Fruit fly (Drosophila melanogaster): ENCODE results near the gene Ent2.

Ent2 gene

dm6 chr2L:6553041-6553796, 8.9 kb upstream of the Ent2 start (continued):
- no peak for TF ChIP-seq CG8281 (tag; optimal IDR thresholded peaks at IDR 0.05)
- no peak for TF ChIP-seq HmgD (GFP tag; optimal IDR thresholded peaks at IDR 0.05)
- TF ChIP-seq PHDP (tag; optimal IDR thresholded peaks at IDR 0.05), result no peak
- TF ChIP-seq Abd-B (GFP tag; optimal IDR thresholded peaks at IDR 0.05), result peak; percentile 21
- TF ChIP-seq pb (GFP tag; optimal IDR thresholded peaks at IDR 0.05), result no peak
- TF ChIP-seq lola (GFP tag; optimal IDR thresholded peaks at IDR 0.05), result no peak
- TF ChIP-seq p53 (GFP tag; optimal IDR thresholded peaks at IDR 0.05), result no peak
- TF ChIP-seq Fer3 (tag; optimal IDR thresholded peaks at IDR 0.05), result no peak
- TF ChIP-seq CG2120 (GFP tag; optimal IDR thresholded peaks at IDR 0.05), result no peak
- TF ChIP-seq vfl (GFP tag; optimal IDR thresholded peaks at IDR 0.05), result no peak
- no peak for TF ChIP-seq Sin3A (optimal IDR thresholded peaks at IDR 0.05)
- TF ChIP-seq CG17361 (GFP tag; IDR thresholded peaks at IDR 0.05), result no peak
- no peak for TF ChIP-seq Kr (GFP tag; optimal IDR thresholded peaks at IDR 0.05)
- no peak for TF ChIP-seq CG16863 (GFP tag; optimal IDR thresholded peaks at IDR 0.05)
- no peak for TF ChIP-seq dan (GFP tag; IDR thresholded peaks at IDR 0.05)
- peak in 1 of 2 experiments; percentile 34 for TF ChIP-seq Pdp1 (GFP tag; optimal IDR thresholded peaks at IDR 0.05)
- TF ChIP-seq bab2 (GFP tag; optimal IDR thresholded peaks at IDR 0.05), result no peak
- TF ChIP-seq fd64A (GFP tag; optimal IDR thresholded peaks at IDR 0.05), result no peak
- no peak for TF ChIP-seq CG5180 (GFP tag; optimal IDR thresholded peaks at IDR 0.05)
- peak; percentile 68 for TF ChIP-seq grn (GFP tag; optimal IDR thresholded peaks at IDR 0.05)
- TF ChIP-seq CG6689 (GFP tag; IDR thresholded peaks at IDR 0.05), result peak; percentile 20; the same call in 1 of the 2 replicates
- TF ChIP-seq ash1 (GFP tag; optimal IDR thresholded peaks at IDR 0.05), result no peak
- TF ChIP-seq cg (GFP tag; optimal IDR thresholded peaks at IDR 0.05), result no peak
- no peak for TF ChIP-seq CG5953 (GFP tag; IDR thresholded peaks at IDR 0.05)
- no peak for TF ChIP-seq BEAF-32 (GFP tag; optimal IDR thresholded peaks at IDR 0.05)
- TF ChIP-seq ham (GFP tag; IDR thresholded peaks at IDR 0.05), result no peak
- TF ChIP-seq esg (GFP tag; conservative IDR thresholded peaks at IDR 0.05), result no peak
- no peak for TF ChIP-seq CG11723 (GFP tag; optimal IDR thresholded peaks at IDR 0.05)
- no peak for TF ChIP-seq Vsx1 (GFP tag; optimal IDR thresholded peaks at IDR 0.05)
- TF ChIP-seq CG2875 (GFP tag; optimal IDR thresholded peaks at IDR 0.05), result no peak
- TF ChIP-seq zfh2 (GFP tag; optimal IDR thresholded peaks at IDR 0.05), result no peak
- no peak for TF ChIP-seq CG18476 (GFP tag; optimal IDR thresholded peaks at IDR 0.05)
- peak; percentile 4 for TF ChIP-seq fd96Cb (tag; optimal IDR thresholded peaks at IDR 0.05)
- no peak for TF ChIP-seq stwl (tag; optimal IDR thresholded peaks at IDR 0.05)
- no peak for TF ChIP-seq CG31224 (GFP tag; IDR thresholded peaks at IDR 0.05)
- peak; percentile 43 for TF ChIP-seq CG18262 (tag; optimal IDR thresholded peaks at IDR 0.05)
- TF ChIP-seq CG6683 (GFP tag; optimal IDR thresholded peaks at IDR 0.05), result no peak
- no peak for TF ChIP-seq Deaf1 (tag; optimal IDR thresholded peaks at IDR 0.05)
- TF ChIP-seq Sry-δ (GFP tag; optimal IDR thresholded peaks at IDR 0.05), result no peak
- TF ChIP-seq shn (GFP tag; optimal IDR thresholded peaks at IDR 0.05), result no peak
- 0 out of 3 replicates have a peak, but pooled peaks have one; percentile 16 for TF ChIP-seq CG11695 (GFP tag; IDR thresholded peaks at IDR 0.05)
- 0 out of 3 replicates have a peak, but pooled peaks have one; percentile 15 for TF ChIP-seq so (GFP tag; IDR thresholded peaks at IDR 0.05)
- no peak for TF ChIP-seq CG12155 (GFP tag; optimal IDR thresholded peaks at IDR 0.05)
- no peak for TF ChIP-seq gem (tag; optimal IDR thresholded peaks at IDR 0.05)
- TF ChIP-seq CG1832 (GFP tag; optimal IDR thresholded peaks at IDR 0.05), result no peak
- TF ChIP-seq jing (GFP tag; optimal IDR thresholded peaks at IDR 0.05), result peak; percentile 1
- no peak for TF ChIP-seq CG11085 (GFP tag; IDR thresholded peaks at IDR 0.05)
- peak; percentile 26 for TF ChIP-seq CG7839 (tag; optimal IDR thresholded peaks at IDR 0.05)
- no peak for TF ChIP-seq da (GFP tag; optimal IDR thresholded peaks at IDR 0.05)
- no peak for TF ChIP-seq TFAM (GFP tag; optimal IDR thresholded peaks at IDR 0.05)

All from whole organism, embryonic.